Worm (Caenorhabditis elegans): Measurements from ENCODE around the gene nspg-4.

DNA sequence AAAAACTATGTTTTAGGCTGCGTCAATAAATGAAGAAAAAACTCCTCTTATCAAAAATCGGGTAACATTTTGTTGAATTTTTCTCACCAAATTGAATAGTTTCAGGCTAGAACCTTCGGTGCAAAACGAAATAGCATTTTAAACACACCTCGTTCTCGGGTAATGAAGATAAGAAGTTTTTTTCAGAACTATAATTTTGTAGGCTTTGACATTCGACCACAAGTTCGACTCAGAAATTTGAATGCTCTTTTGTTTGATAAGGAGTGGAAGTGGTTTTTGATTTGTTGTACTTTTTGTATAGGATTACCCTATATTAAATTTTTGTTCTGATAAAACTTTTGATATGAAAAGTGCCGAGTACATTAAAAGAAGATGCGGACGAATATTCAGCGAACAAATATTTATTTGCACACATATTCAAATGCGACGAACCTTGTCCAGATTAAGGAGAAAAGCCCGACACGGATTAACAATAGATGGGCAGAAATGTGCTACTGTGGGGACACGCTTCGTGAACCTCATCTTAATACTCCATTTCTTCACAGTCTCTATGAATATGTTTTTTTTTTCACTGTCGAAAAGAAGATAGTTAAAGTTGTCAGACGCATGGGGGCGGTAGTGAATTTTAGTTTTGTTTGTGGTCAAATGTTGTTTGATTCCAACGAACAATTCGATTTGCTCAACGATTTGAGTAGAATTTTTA is 43.5 kb downstream of the nspg-4 start:
- TF ChIP-seq W03F9.2 (tag; optimal IDR thresholded peaks at IDR 0.05) = no peak
- no peak for TF ChIP-seq dao-5 (tag; optimal IDR thresholded peaks at IDR 0.05)
- no peak for TF ChIP-seq him-1 (tag; optimal IDR thresholded peaks at IDR 0.05)

Measured in whole organism, L4/young adult.